Worm (Caenorhabditis elegans): ENCODE results near the gene knl-1.

DNA sequence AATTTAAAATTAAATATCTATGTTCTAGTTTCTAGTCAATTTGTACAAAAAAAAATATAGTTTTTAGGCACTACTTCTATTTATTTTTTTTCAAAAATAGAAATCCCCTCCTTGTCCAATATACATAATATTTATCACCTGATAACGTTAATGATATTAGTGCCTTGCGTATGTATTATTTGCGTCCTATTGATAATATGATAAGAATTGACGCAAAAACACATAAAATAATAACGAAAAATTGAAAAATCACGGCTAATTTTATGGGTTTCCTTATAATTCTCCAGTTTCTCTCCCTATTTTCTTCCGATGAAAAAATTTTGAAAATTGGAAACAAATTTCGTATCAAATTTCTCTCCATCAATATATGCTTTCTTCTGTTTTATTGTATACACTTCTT lies 49.3 kb downstream of the knl-1 start:
- TF ChIP-seq W03F9.2 (tag; optimal IDR thresholded peaks at IDR 0.05) (no peak), him-1 (tag; optimal IDR thresholded peaks at IDR 0.05) (no peak)

All from whole organism, L4/young adult.